Fruit fly (Drosophila melanogaster) Kc167 (cell line): ENCODE measurements around the gene Acn.

Source experiments
- Myc ChIP-seq: fragments of >200 bp; optimal IDR thresholded peaks from 2 replicates; lab custom pipeline; 2017; ENCODE audit warnings: missing external identifiers
- Sin3A ChIP-seq: fragments of >200 bp; optimal IDR thresholded peaks from 2 replicates; lab custom pipeline; 2018; ENCODE audit warnings: missing external identifiers
- h ChIP-seq: fragments of >200 bp; optimal IDR thresholded peaks from 3 replicates; lab custom pipeline; 2018; ENCODE audit warnings: missing external identifiers
- psq ChIP-seq: fragments of >200 bp; optimal IDR thresholded peaks from 2 replicates; lab custom pipeline; 2017; ENCODE audit warnings: missing external identifiers
- ttk ChIP-seq: sonication (Bioruptor generic); optimal IDR thresholded peaks from 2 replicates; lab custom pipeline; 2017; ENCODE audit warnings: missing external identifiers

DNA sequence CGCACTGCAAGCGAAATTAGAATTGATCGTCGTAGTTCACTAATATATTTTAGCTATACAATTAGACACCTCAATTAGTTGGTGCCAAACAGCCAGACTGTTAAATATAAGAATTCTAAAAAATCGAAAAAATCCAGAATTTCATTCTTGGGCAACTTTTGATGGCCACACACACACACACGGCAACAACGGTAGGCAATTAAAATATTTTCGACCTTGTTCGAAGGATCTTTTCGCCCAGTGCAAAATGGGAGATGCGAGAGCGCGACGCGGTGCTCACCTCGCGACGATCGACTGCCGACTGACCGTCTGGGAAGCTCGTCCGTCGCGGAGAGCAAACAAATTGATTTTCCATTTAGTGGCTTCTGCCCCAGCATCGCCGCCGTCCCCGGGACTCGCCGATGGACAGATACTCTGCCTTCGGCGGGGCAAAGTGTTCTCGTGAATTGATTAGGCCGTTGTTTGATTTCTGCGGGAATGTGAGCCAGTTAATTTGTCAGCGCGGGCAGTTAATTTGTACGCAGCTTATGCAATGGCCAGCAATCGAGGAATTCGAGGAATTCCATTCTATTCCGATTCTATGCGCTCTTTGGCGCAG lies 24.5 kb downstream of the Acn start, which contains the start of gene CG10702:
- TF ChIP-seq psq (lab: Kevin White, UChicago): no peak
- TF ChIP-seq Myc (lab: Kevin White, UChicago): no peak
- TF ChIP-seq h (lab: Kevin White, UChicago): no peak
- no peak for TF ChIP-seq ttk (lab: Kevin White, UChicago)
- TF ChIP-seq Sin3A (lab: Kevin White, UChicago): no peak
